Worm (Caenorhabditis elegans) whole organism, L4 larva: ENCODE measurements around the gene pacs-1.

Experiments used
- F44E2.7 ChIP-seq: fragments of 200-800 bp; sonication (Bioruptor generic); IDR thresholded peaks from 2 replicates; pipeline ENCODE4 v2.1.2; 2022; ENCODE audit warnings: missing genetic modification characterization, missing compliant biosample characterization
- F49E8.2 ChIP-seq: sonication (generic microtip); optimal IDR thresholded peaks from 2 replicates; lab custom pipeline; 2016; ENCODE audit warnings: missing compliant biosample characterization, mild to moderate bottlenecking, missing genetic modification characterization, borderline replicate concordance
- T20F7.1 ChIP-seq: fragments of 200-800 bp; sonication (Bioruptor generic); optimal IDR thresholded peaks from 2 replicates; lab custom pipeline; 2018; ENCODE audit warnings: mild to moderate bottlenecking, missing genetic modification characterization, missing compliant biosample characterization
- aha-1 ChIP-seq: fragments of 150-350 bp; peaks from one replicate; lab custom pipeline; 2014; ENCODE audit warnings: missing biosample characterization, missing genetic modification characterization
- ceh-28 ChIP-seq: fragments of 150-350 bp; optimal IDR thresholded peaks from 2 replicates; lab custom pipeline; 2014; ENCODE audit warnings: missing biosample characterization, missing genetic modification reagents, missing genetic modification characterization
- ceh-62 ChIP-seq: sonication (generic microtip); optimal IDR thresholded peaks from 2 replicates; lab custom pipeline; 2017; ENCODE audit warnings: missing biosample characterization, missing genetic modification characterization
- ctbp-1 ChIP-seq: fragments of 200-800 bp; sonication (Bioruptor generic); IDR thresholded peaks from 2 replicates; pipeline ENCODE4 v1.3.6; 2022; ENCODE audit warnings: missing genetic modification reagents, missing genetic modification characterization, missing compliant biosample characterization
- daf-16 ChIP-seq, 3 experiments: sonication (generic microtip); optimal IDR thresholded peaks; 2 replicates each; lab custom pipeline; 2016 to 2017; ENCODE audit warnings: missing genetic modification characterization in 3 of 3, missing genetic modification reagents in 3 of 3, mild to moderate bottlenecking in 2 of 3, missing compliant biosample characterization in 2 of 3, missing biosample characterization in 1 of 3, moderate library complexity in 1 of 3
- dmd-6 ChIP-seq: fragments of 200-800 bp; sonication (Bioruptor generic); IDR thresholded peaks from 2 replicates; pipeline ENCODE4 v1.3.6; 2022; ENCODE audit warnings: missing genetic modification reagents, missing genetic modification characterization, missing compliant biosample characterization
- dve-1 ChIP-seq: sonication (generic microtip); optimal IDR thresholded peaks from 2 replicates; lab custom pipeline; 2017; ENCODE audit warnings: antibody characterized with exemption, mild to moderate bottlenecking, missing genetic modification characterization, missing compliant biosample characterization; ENCODE audit not compliant: insufficient read depth
- egl-43 ChIP-seq: fragments of 200-800 bp; sonication (Bioruptor generic); IDR thresholded peaks from 2 replicates; pipeline ENCODE4 v1.3.6; 2022; ENCODE audit warnings: missing genetic modification reagents, missing genetic modification characterization, missing compliant biosample characterization
- fkh-10 ChIP-seq: fragments of 150-350 bp; optimal IDR thresholded peaks from 2 replicates; lab custom pipeline; 2014; ENCODE audit warnings: missing biosample characterization, missing genetic modification reagents, missing genetic modification characterization
- hlh-11 ChIP-seq: fragments of 200-800 bp; sonication (Bioruptor generic); optimal IDR thresholded peaks from 2 replicates; lab custom pipeline; 2018; ENCODE audit warnings: mild to moderate bottlenecking, missing genetic modification characterization, missing compliant biosample characterization
- hlh-30 ChIP-seq: sonication (generic microtip); optimal IDR thresholded peaks from 2 replicates; lab custom pipeline; 2017; ENCODE audit warnings: antibody characterized with exemption, mild to moderate bottlenecking, missing genetic modification characterization, missing compliant biosample characterization; ENCODE audit not compliant: insufficient read depth
- jun-1 ChIP-seq: fragments of 150-350 bp; optimal IDR thresholded peaks from 2 replicates; lab custom pipeline; 2014; ENCODE audit warnings: missing biosample characterization, missing genetic modification reagents, missing genetic modification characterization
- lim-7 ChIP-seq: fragments of 200-800 bp; sonication (Bioruptor generic); IDR thresholded peaks from 2 replicates; pipeline ENCODE4 v1.3.6; 2022; ENCODE audit warnings: missing genetic modification characterization, missing compliant biosample characterization
- lin-1 ChIP-seq: fragments of 200-800 bp; sonication (Bioruptor generic); IDR thresholded peaks from 2 replicates; pipeline ENCODE4 v1.3.6; 2022; ENCODE audit warnings: missing genetic modification reagents, missing genetic modification characterization, missing compliant biosample characterization
- lin-13 ChIP-seq: fragments of 150-350 bp; optimal IDR thresholded peaks from 2 replicates; lab custom pipeline; 2014; ENCODE audit warnings: missing biosample characterization, missing genetic modification reagents, missing genetic modification characterization
- madf-9 ChIP-seq: fragments of 200-800 bp; sonication (Bioruptor generic); conservative IDR thresholded peaks from 2 replicates; pipeline ENCODE4 v1.3.6; 2022; ENCODE audit warnings: missing genetic modification reagents, missing genetic modification characterization, missing compliant biosample characterization
- mes-2 ChIP-seq: sonication (generic microtip); optimal IDR thresholded peaks from 2 replicates; lab custom pipeline; 2016; ENCODE audit warnings: missing genotype, mild to moderate bottlenecking, missing genetic modification characterization, missing compliant biosample characterization; ENCODE audit not compliant: poor library complexity, severe bottlenecking
- mxl-3 ChIP-seq: fragments of 200-800 bp; sonication (Bioruptor generic); optimal IDR thresholded peaks from 2 replicates; lab custom pipeline; 2018; ENCODE audit warnings: mild to moderate bottlenecking, missing genetic modification characterization, missing compliant biosample characterization
- nhr-10 ChIP-seq: fragments of 150-350 bp; optimal IDR thresholded peaks from 2 replicates; lab custom pipeline; 2014; ENCODE audit warnings: missing biosample characterization, missing genetic modification characterization
- nhr-25 ChIP-seq: sonication (generic microtip); optimal IDR thresholded peaks from 2 replicates; lab custom pipeline; 2017; ENCODE audit warnings: missing genetic modification characterization, mild to moderate bottlenecking, missing compliant biosample characterization, antibody characterized with exemption, moderate library complexity, borderline replicate concordance; ENCODE audit not compliant: insufficient read depth
- nhr-28 ChIP-seq: fragments of 150-350 bp; optimal IDR thresholded peaks from 2 replicates; lab custom pipeline; 2014; ENCODE audit warnings: missing biosample characterization, missing genetic modification characterization
- nhr-42 ChIP-seq: fragments of 200-800 bp; sonication (Bioruptor generic); IDR thresholded peaks from 2 replicates; pipeline ENCODE4 v1.3.6; 2022; ENCODE audit warnings: missing genetic modification characterization, missing compliant biosample characterization
- nhr-77 ChIP-seq: fragments of 150-350 bp; optimal IDR thresholded peaks from 2 replicates; lab custom pipeline; 2014; ENCODE audit warnings: missing biosample characterization, missing genetic modification characterization
- pqm-1 ChIP-seq: sonication (generic microtip); optimal IDR thresholded peaks from 2 replicates; lab custom pipeline; 2017; ENCODE audit warnings: missing biosample characterization, missing genetic modification characterization
- rbr-2 ChIP-seq: sonication (generic microtip); optimal IDR thresholded peaks from 2 replicates; lab custom pipeline; 2016; ENCODE audit warnings: missing genotype, missing genetic modification characterization, missing compliant biosample characterization
- snpc-4 ChIP-seq: fragments of 150-350 bp; optimal IDR thresholded peaks from 2 replicates; lab custom pipeline; 2014; ENCODE audit warnings: missing biosample characterization, missing genetic modification characterization
- spr-1 ChIP-seq: sonication (generic microtip); optimal IDR thresholded peaks from 2 replicates; lab custom pipeline; 2016; ENCODE audit warnings: mild to moderate bottlenecking, missing genetic modification characterization, missing compliant biosample characterization
- unc-130 ChIP-seq: sonication (generic microtip); optimal IDR thresholded peaks from 2 replicates; lab custom pipeline; 2016; ENCODE audit warnings: missing genetic modification reagents, missing genetic modification characterization, missing compliant biosample characterization
- unc-62 ChIP-seq, 3 experiments: fragments of 150-350 bp in 1 of 3; sonication (generic microtip); optimal IDR thresholded peaks in 2 of 3; peaks in 1 of 3; 1 replicate in 1 of 3; 2 replicates in 2 of 3; lab custom pipeline; 2014 to 2017; ENCODE audit warnings: missing biosample characterization in 3 of 3, missing genetic modification characterization in 3 of 3, missing genetic modification reagents in 3 of 3, missing genotype in 1 of 3
- zfp-3 ChIP-seq: fragments of 200-800 bp; sonication (Bioruptor generic); conservative IDR thresholded peaks from 2 replicates; pipeline ENCODE4 v1.3.6; 2022; ENCODE audit warnings: missing genetic modification reagents, missing genetic modification characterization, missing compliant biosample characterization
- zip-11 ChIP-seq: fragments of 200-800 bp; sonication (Bioruptor generic); IDR thresholded peaks from 2 replicates; pipeline ENCODE4 v1.3.6; 2022; ENCODE audit warnings: missing genetic modification characterization, missing compliant biosample characterization
- ztf-11 ChIP-seq: fragments of 150-350 bp; optimal IDR thresholded peaks from 2 replicates; lab custom pipeline; 2014; ENCODE audit warnings: missing biosample characterization, missing genetic modification characterization

pacs-1 gene

DNA sequence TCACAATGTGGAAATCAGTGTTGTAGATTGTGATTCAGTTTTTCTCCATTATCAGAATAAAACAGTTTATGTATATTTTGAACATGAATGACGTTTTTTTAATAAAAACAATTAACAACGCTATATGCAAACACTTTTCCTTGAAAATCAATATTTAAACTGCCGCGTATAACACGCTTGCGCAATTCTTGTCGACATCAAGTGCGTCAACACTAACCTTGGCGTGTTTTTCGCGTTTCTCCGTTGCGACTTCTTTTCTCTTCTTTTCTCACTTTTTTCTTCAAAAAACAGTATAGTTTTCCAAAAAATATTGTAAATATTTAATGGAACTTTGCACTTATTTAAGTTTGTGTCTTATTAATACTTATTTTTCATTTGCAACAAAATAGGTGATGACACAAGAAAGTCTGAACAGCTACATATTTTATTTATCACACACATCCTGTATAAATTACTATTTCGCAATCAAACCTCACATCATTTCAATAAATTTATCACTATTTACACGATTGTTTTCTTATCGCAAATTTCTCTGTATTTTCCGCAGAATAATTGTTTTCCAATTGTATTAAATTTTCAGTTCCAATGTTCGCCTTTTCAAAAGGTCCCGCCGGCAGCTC lies 41.7 kb downstream of the pacs-1 start, which contains the start of gene spas-1 (continued):
- peak; percentile 87 for TF ChIP-seq T20F7.1 (GFP tag; lab: Kevin White, UChicago)
- TF ChIP-seq F49E8.2 (tag; lab: Kevin White, UChicago), result peak; percentile 42
- no peak for TF ChIP-seq egl-43 (GFP tag; lab: Robert Waterston, UW)
- TF ChIP-seq rbr-2 (tag; lab: Kevin White, UChicago), result peak; percentile 86
- no peak for TF ChIP-seq ceh-62 (tag; lab: Kevin White, UChicago)
- peak; percentile 44 for TF ChIP-seq jun-1 (tag; lab: Kevin White, UChicago)
- peak; percentile 73 for TF ChIP-seq hlh-30 (tag; lab: Kevin White, UChicago)
- TF ChIP-seq unc-130 (GFP tag; lab: Kevin White, UChicago), result peak; percentile 45
- no peak for TF ChIP-seq madf-9 (GFP tag; lab: Robert Waterston, UW)
- peak; percentile 76 for TF ChIP-seq ctbp-1 (GFP tag; lab: Robert Waterston, UW)
- TF ChIP-seq zfp-3 (GFP tag; lab: Robert Waterston, UW), result 0 out of 2 replicates have a peak, but pooled peaks have one; percentile 19
- peak; percentile 50 for TF ChIP-seq mxl-3 (GFP tag; lab: Kevin White, UChicago)

DNA sequence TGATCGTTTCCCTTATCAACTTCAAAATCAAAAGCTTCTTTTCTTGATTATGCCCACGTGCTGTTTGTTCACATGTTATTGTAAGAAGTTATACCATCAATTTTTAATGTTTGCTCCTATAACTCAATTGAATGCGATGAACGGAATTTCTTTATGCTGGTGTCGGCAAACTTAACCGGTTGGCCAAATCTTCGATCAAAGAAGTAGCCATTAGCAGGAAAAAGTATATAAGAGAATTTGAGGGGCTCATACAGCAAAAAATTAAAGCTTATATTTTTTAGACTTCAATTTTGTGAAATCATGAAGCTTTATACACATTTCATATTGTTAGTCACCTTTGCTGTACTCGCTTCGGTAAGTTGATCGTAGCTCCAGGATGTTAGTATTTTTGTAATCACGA lies 43.3 kb downstream of the pacs-1 start, which contains the start of gene pqn-16:
pqn-16 (plus strand) TSS at position 301 of the 400 bp plus-strand sequence.
- TF ChIP-seq ceh-62 (tag; lab: Kevin White, UChicago) (no peak), daf-16 (GFP tag; optimal IDR thresholded peaks at IDR 0.05; lab: Kevin White, UChicago) (no peak), daf-16 (tag; optimal IDR thresholded peaks at IDR 0.05; lab: Kevin White, UChicago) (peak; percentile 26)

ce11 chrV:9172989-9173388 lies 44.1 kb downstream of the pacs-1 start, which contains the start of gene gad-3:
Gene gad-3 (minus strand): TSS chrV:9173005.
- TF ChIP-seq zip-11 (GFP tag; lab: Robert Waterston, UW) (no peak), nhr-28 (tag; lab: Kevin White, UChicago) (peak; percentile 68), hlh-11 (tag; lab: Kevin White, UChicago) (peak; percentile 28), pqm-1 (tag; lab: Kevin White, UChicago) (peak; percentile 29), dmd-6 (GFP tag; lab: Robert Waterston, UW) (peak; percentile 18; the same call in 1 of the 2 replicates), lin-13 (no peak), dve-1 (peak; percentile 59), spr-1 (tag; lab: Kevin White, UChicago) (no peak), mes-2 (tag; lab: Kevin White, UChicago) (no peak), daf-16 (GFP tag; optimal IDR thresholded peaks at IDR 0.05; lab: Kevin White, UChicago) (no peak), daf-16 (tag; optimal IDR thresholded peaks at IDR 0.05; lab: Kevin White, UChicago) (peak; percentile 92), nhr-77 (peak; percentile 61), nhr-42 (GFP tag; lab: Robert Waterston, UW) (no peak), nhr-10 (no peak)

DNA sequence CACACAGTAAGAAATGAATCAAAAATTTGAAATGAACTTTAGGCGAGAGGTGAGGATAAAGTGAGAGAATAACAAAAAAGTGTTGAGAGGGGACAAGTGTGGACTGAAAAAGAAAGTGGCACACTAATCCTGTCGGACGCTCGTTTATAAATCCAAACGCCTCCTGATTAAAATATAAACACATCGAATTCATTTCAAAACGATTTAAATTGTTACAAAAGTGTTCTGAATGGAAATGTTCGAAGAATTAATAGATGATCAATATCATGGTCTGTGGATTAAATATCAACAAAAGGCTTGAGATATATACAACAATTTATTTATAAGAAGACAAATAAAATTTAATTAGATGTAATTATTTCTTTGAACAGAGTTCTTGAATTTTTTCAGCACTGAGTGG lies 49.0 kb downstream of the pacs-1 start, which contains the start of gene B0222.11:
B0222.11 (minus strand) TSS at position 101 of the 400 bp plus-strand sequence.
- TF ChIP-seq snpc-4 (tag; lab: Kevin White, UChicago) (no peak), fkh-10 (GFP tag; lab: Kevin White, UChicago) (no peak), lin-1 (no peak), mes-2 (tag; lab: Kevin White, UChicago) (no peak), ceh-28 (tag; lab: Kevin White, UChicago) (no peak), F44E2.7 (GFP tag; lab: Robert Waterston, UW) (no peak)

DNA sequence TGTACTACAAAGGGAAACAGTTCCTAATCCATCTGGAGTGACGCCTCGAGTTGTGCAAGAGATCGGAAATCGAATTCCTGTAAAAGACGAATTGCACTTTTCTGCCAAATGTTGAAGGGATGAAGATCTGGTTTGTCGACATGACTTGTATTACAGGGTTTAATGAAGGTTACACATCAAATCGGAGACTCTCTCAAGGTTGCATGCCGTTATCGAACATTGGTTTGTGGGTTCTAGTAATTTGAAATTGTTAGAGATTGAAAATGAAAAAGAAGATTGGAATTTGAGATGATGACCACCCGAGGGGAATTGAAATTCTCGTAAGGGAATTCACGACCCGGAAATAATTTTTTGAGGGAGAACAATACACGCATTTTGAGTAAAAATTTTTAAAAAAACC lies 50.8 kb downstream of the pacs-1 start:
- TF ChIP-seq ztf-11 (tag; lab: Kevin White, UChicago) (no peak), pqm-1 (tag; lab: Kevin White, UChicago) (no peak), lim-7 (GFP tag; lab: Robert Waterston, UW) (no peak), aha-1 (tag; lab: Kevin White, UChicago) (peak; percentile 22), T20F7.1 (GFP tag; lab: Kevin White, UChicago) (no peak), unc-62 (GFP tag; optimal IDR thresholded peaks at IDR 0.05 in 1 of 2; lab: Kevin White, UChicago) (peak in 1 of 2 experiments; percentile 89), unc-62 (tag; optimal IDR thresholded peaks at IDR 0.05; lab: Kevin White, UChicago) (no peak), mxl-3 (GFP tag; lab: Kevin White, UChicago) (no peak), dmd-6 (GFP tag; lab: Robert Waterston, UW) (no peak), nhr-25 (tag; lab: Kevin White, UChicago) (peak; percentile 13), nhr-28 (tag; lab: Kevin White, UChicago) (peak; percentile 19)
